Worm (Caenorhabditis elegans) whole organism, mixed stage, embryonic: ENCODE measurements around the gene F11C1.1.

ENCODE experiments used
- ceh-39 ChIP-seq: fragments of 150-350 bp; optimal IDR thresholded peaks from 2 replicates; lab custom pipeline; 2014; ENCODE audit warnings: missing biosample characterization, missing genetic modification characterization
- ces-1 ChIP-seq: fragments of 150-350 bp; optimal IDR thresholded peaks from 2 replicates; lab custom pipeline; 2014; ENCODE audit warnings: missing biosample characterization, missing genetic modification reagents, missing genetic modification characterization
- lin-32 ChIP-seq: fragments of 200-800 bp; sonication (Bioruptor generic); optimal IDR thresholded peaks from 2 replicates; lab custom pipeline; 2018; ENCODE audit warnings: mild to moderate bottlenecking, missing genetic modification characterization, missing compliant biosample characterization
- lsy-2 ChIP-seq: fragments of 150-350 bp; optimal IDR thresholded peaks from 2 replicates; lab custom pipeline; 2014; ENCODE audit warnings: missing biosample characterization, missing genetic modification characterization
- nhr-76 ChIP-seq: sonication (generic microtip); optimal IDR thresholded peaks from 2 replicates; lab custom pipeline; 2017; ENCODE audit warnings: missing biosample characterization, missing genetic modification characterization
- snpc-4 ChIP-seq: fragments of 150-350 bp; optimal IDR thresholded peaks from 2 replicates; lab custom pipeline; 2014; ENCODE audit warnings: missing biosample characterization, missing genetic modification characterization
- sptf-1 ChIP-seq: sonication (generic microtip); optimal IDR thresholded peaks from 2 replicates; lab custom pipeline; 2017; ENCODE audit warnings: mild to moderate bottlenecking, missing genetic modification characterization, moderate library complexity, missing compliant biosample characterization
- unc-62 ChIP-seq: fragments of 150-350 bp; optimal IDR thresholded peaks from 2 replicates; lab custom pipeline; 2014; ENCODE audit warnings: missing biosample characterization, missing genetic modification reagents, missing genetic modification characterization

DNA sequence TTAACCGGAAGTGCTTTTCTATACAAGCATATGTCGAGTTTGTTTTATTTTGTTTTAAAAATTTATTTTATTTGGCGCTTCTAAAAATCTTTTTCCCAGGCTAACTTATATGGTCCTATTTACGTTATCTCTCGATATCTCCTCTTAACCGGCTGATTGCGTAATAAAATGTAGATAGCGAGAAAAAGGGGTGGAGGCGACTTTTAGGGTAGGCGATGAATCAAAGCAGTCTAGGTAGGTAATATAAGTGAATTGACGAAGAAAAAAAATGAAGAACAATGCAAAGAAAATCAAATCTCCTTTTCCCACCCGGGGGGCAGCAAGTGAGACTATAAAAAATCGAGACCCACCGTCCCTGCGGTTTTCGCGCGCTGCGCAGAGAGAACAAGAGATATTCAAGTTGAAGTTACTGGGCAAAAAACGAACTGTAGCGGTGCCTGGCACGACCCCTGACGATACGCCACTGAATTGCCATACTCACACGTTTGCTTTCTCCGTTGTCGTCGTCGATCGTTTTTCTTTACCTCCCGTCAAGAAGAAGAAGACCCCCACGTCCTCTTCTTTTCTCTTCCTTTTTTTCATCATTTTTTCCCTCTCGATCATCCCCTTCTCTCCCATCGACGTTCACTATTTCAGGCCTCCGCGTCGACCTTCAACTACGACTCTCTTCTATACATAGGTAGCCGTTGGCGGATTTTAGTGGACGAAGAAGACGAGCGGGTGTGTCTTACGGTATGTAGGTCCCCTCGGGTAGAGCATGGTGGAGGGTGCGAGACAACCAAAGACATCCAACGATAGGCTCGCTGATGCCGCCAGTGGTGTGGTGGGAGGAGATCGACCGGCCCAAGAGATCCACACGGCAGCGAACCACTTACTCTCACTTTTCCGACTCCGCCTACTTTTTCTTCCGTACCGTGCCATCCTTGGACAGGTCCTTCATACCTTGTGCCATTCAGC lies 17.8 kb upstream of the F11C1.1 start, which contains the start of gene nhr-25:
- TF ChIP-seq lin-32 (GFP tag; lab: Kevin White, UChicago) (no peak), sptf-1 (tag; lab: Kevin White, UChicago) (no peak), nhr-76 (tag; lab: Kevin White, UChicago) (no peak), ces-1 (GFP tag; lab: Kevin White, UChicago) (no peak), unc-62 (GFP tag; lab: Kevin White, UChicago) (no peak), ceh-39 (tag; lab: Kevin White, UChicago) (no peak), snpc-4 (tag; lab: Kevin White, UChicago) (no peak), lsy-2 (tag; lab: Kevin White, UChicago) (peak; percentile 62)
